Worm (Caenorhabditis elegans): ENCODE data around the gene C03H5.9.

Gene C03H5.9

ce11 chrII:401211-401610, 22.8 kb downstream of the C03H5.9 start:
- no peak for TF ChIP-seq ama-1 (optimal IDR thresholded peaks at IDR 0.05)
- TF ChIP-seq ets-7 (tag; optimal IDR thresholded peaks at IDR 0.05), result no peak

- TF ChIP-seq ceh-36 (tag; optimal IDR thresholded peaks at IDR 0.05), result no peak
- no peak for TF ChIP-seq tbx-11 (GFP tag; IDR thresholded peaks at IDR 0.05)
- TF ChIP-seq tra-4 (tag; optimal IDR thresholded peaks at IDR 0.05), result no peak
- no peak for TF ChIP-seq hnd-1 (tag; optimal IDR thresholded peaks at IDR 0.05)
- no peak for TF ChIP-seq pes-1 (GFP tag; IDR thresholded peaks at IDR 0.05)
- TF ChIP-seq scrt-1 (GFP tag; IDR thresholded peaks at IDR 0.05), result no peak
- TF ChIP-seq ets-7 (tag; optimal IDR thresholded peaks at IDR 0.05), result no peak
- no peak for TF ChIP-seq aly-1 (tag; optimal IDR thresholded peaks at IDR 0.05)
- no peak for TF ChIP-seq F13C5.2 (tag; optimal IDR thresholded peaks at IDR 0.05)
- TF ChIP-seq ceh-13 (GFP tag; optimal IDR thresholded peaks at IDR 0.05), result no peak
Observed at ce11 chrII:402435-402834, 24.0 kb downstream of the C03H5.9 start, which contains the start of gene clec-10. clec-10 (plus strand) TSS chrII:402678.

ce11 chrII:410832-411231, 32.4 kb downstream of the C03H5.9 start, which contains the start of the genes dnsn-1 and C24H12.4:
dnsn-1 (minus strand) TSS chrII:410932.
C24H12.4 (plus strand) TSS chrII:411222.
- no peak for TF ChIP-seq tra-4 (tag; optimal IDR thresholded peaks at IDR 0.05)
- TF ChIP-seq tbx-11 (GFP tag; IDR thresholded peaks at IDR 0.05), result no peak
- peak; percentile 30 for TF ChIP-seq ceh-36 (tag; optimal IDR thresholded peaks at IDR 0.05)
- TF ChIP-seq hmg-4 (GFP tag; optimal IDR thresholded peaks at IDR 0.05), result no peak
- TF ChIP-seq B0310.2 (tag; optimal IDR thresholded peaks at IDR 0.05), result no peak
- no peak for TF ChIP-seq aly-1 (tag; optimal IDR thresholded peaks at IDR 0.05)
- TF ChIP-seq scrt-1 (GFP tag; IDR thresholded peaks at IDR 0.05), result no peak
- TF ChIP-seq hmbx-1 (tag; optimal IDR thresholded peaks at IDR 0.05), result no peak
- no peak for TF ChIP-seq ama-1 (optimal IDR thresholded peaks at IDR 0.05)
- no peak for TF ChIP-seq ets-7 (tag; optimal IDR thresholded peaks at IDR 0.05)
- no peak for TF ChIP-seq flt-1 (GFP tag; IDR thresholded peaks at IDR 0.05)
- TF ChIP-seq pes-1 (GFP tag; IDR thresholded peaks at IDR 0.05), result 0 out of 2 replicates have a peak, but pooled peaks have one; percentile 21
- TF ChIP-seq ceh-13 (GFP tag; optimal IDR thresholded peaks at IDR 0.05), result no peak
- peak; percentile 79 for TF ChIP-seq F13C5.2 (tag; optimal IDR thresholded peaks at IDR 0.05)

ce11 chrII:416808-417207, 38.4 kb downstream of the C03H5.9 start:
- TF ChIP-seq pes-1 (GFP tag; IDR thresholded peaks at IDR 0.05) (peak; percentile 64), hmbx-1 (tag; optimal IDR thresholded peaks at IDR 0.05) (peak; percentile 23)

ce11 chrII:418782-419181, 40.3 kb downstream of the C03H5.9 start, which contains the start of gene C24H12.6:
C24H12.6 (minus strand) TSS chrII:418882.
- no peak for TF ChIP-seq F13C5.2 (tag; optimal IDR thresholded peaks at IDR 0.05)
- TF ChIP-seq aly-1 (tag; optimal IDR thresholded peaks at IDR 0.05), result no peak
- no peak for TF ChIP-seq flt-1 (GFP tag; IDR thresholded peaks at IDR 0.05)
- TF ChIP-seq tra-4 (tag; optimal IDR thresholded peaks at IDR 0.05), result no peak
- TF ChIP-seq hnd-1 (tag; optimal IDR thresholded peaks at IDR 0.05), result no peak
- no peak for TF ChIP-seq ceh-36 (tag; optimal IDR thresholded peaks at IDR 0.05)
- no peak for TF ChIP-seq ets-7 (tag; optimal IDR thresholded peaks at IDR 0.05)
- TF ChIP-seq sea-1 (GFP tag; conservative IDR thresholded peaks at IDR 0.05), result no peak
- TF ChIP-seq scrt-1 (GFP tag; IDR thresholded peaks at IDR 0.05), result no peak
- TF ChIP-seq tbx-37 (GFP tag; conservative IDR thresholded peaks at IDR 0.05), result no peak
- TF ChIP-seq B0310.2 (tag; optimal IDR thresholded peaks at IDR 0.05), result no peak
- TF ChIP-seq hmg-4 (GFP tag; optimal IDR thresholded peaks at IDR 0.05), result no peak
- TF ChIP-seq tbx-11 (GFP tag; IDR thresholded peaks at IDR 0.05), result no peak
- no peak for TF ChIP-seq ama-1 (optimal IDR thresholded peaks at IDR 0.05)
- TF ChIP-seq hmbx-1 (tag; optimal IDR thresholded peaks at IDR 0.05), result no peak
- no peak for TF ChIP-seq pes-1 (GFP tag; IDR thresholded peaks at IDR 0.05)
- no peak for TF ChIP-seq ceh-13 (GFP tag; optimal IDR thresholded peaks at IDR 0.05)

ce11 chrII:423086-423485, 44.6 kb downstream of the C03H5.9 start, which contains the start of gene C24H12.8:
C24H12.8 (minus strand) TSS chrII:423186.
- TF ChIP-seq ets-7 (tag; optimal IDR thresholded peaks at IDR 0.05), result no peak
- TF ChIP-seq ceh-13 (GFP tag; optimal IDR thresholded peaks at IDR 0.05), result no peak
